Worm (Caenorhabditis elegans) whole organism, young adult: ENCODE data around the gene srab-20.

Experiments
- F52B5.7 ChIP-seq: sonication (generic microtip); optimal IDR thresholded peaks from 2 replicates; lab custom pipeline; 2016; ENCODE audit warnings: mild to moderate bottlenecking, missing genetic modification characterization, missing compliant biosample characterization
- aptf-2 ChIP-seq: fragments of 200-800 bp; sonication (Bioruptor generic); conservative IDR thresholded peaks from 2 replicates; pipeline ENCODE4 v1.3.6; 2022; ENCODE audit warnings: missing genetic modification reagents, missing genetic modification characterization, missing compliant biosample characterization
- dpl-1 ChIP-seq: fragments of 150-350 bp; optimal IDR thresholded peaks from 2 replicates; lab custom pipeline; 2014; ENCODE audit warnings: missing biosample characterization, missing genetic modification reagents, missing genetic modification characterization
- madf-3 ChIP-seq: fragments of 200-800 bp; sonication (Bioruptor generic); IDR thresholded peaks from 2 replicates; pipeline ENCODE4 v1.3.6; 2022; ENCODE audit warnings: missing genetic modification reagents, missing genetic modification characterization, missing compliant biosample characterization
- pha-4 ChIP-seq: fragments of 150-350 bp; sonication (generic microtip); optimal IDR thresholded peaks from 2 replicates; lab custom pipeline; 2014; ENCODE audit warnings: missing biosample characterization, missing genetic modification reagents, missing genetic modification characterization
- rcor-1 ChIP-seq: fragments of 200-800 bp; sonication (Bioruptor generic); IDR thresholded peaks from 2 replicates; pipeline ENCODE4 v1.3.6; 2022; ENCODE audit warnings: missing genetic modification reagents, missing genetic modification characterization, missing compliant biosample characterization
- tbx-9 ChIP-seq: sonication (generic microtip); optimal IDR thresholded peaks from 2 replicates; lab custom pipeline; 2016; ENCODE audit warnings: borderline replicate concordance, missing genetic modification characterization, inconsistent platforms, missing compliant biosample characterization
- unc-130 ChIP-seq: sonication (generic microtip); optimal IDR thresholded peaks from 2 replicates; lab custom pipeline; 2016; ENCODE audit warnings: missing genetic modification reagents, missing genetic modification characterization, missing compliant biosample characterization
- unc-62 ChIP-seq: fragments of 150-350 bp; optimal IDR thresholded peaks from 2 replicates; lab custom pipeline; 2014; ENCODE audit warnings: missing biosample characterization, missing genetic modification reagents, missing genetic modification characterization

- TF ChIP-seq F52B5.7 (tag; lab: Kevin White, UChicago) (no peak), pha-4 (no peak), aptf-2 (GFP tag; lab: Robert Waterston, UW) (no peak), dpl-1 (GFP tag; lab: Kevin White, UChicago) (no peak), unc-130 (GFP tag; lab: Kevin White, UChicago) (no peak), unc-62 (GFP tag; lab: Kevin White, UChicago) (no peak), rcor-1 (GFP tag; lab: Robert Waterston, UW) (no peak), madf-3 (GFP tag; lab: Robert Waterston, UW) (no peak), tbx-9 (tag; lab: Kevin White, UChicago) (no peak)
These were observed 20.2 kb upstream of the srab-20 start, which contains the start of gene T20D4.7 for ce11 chrV:3408602-3409001.
